Worm (Caenorhabditis elegans): Measurements from ENCODE around the gene ccdc-55.

The ccdc-55 gene

DNA sequence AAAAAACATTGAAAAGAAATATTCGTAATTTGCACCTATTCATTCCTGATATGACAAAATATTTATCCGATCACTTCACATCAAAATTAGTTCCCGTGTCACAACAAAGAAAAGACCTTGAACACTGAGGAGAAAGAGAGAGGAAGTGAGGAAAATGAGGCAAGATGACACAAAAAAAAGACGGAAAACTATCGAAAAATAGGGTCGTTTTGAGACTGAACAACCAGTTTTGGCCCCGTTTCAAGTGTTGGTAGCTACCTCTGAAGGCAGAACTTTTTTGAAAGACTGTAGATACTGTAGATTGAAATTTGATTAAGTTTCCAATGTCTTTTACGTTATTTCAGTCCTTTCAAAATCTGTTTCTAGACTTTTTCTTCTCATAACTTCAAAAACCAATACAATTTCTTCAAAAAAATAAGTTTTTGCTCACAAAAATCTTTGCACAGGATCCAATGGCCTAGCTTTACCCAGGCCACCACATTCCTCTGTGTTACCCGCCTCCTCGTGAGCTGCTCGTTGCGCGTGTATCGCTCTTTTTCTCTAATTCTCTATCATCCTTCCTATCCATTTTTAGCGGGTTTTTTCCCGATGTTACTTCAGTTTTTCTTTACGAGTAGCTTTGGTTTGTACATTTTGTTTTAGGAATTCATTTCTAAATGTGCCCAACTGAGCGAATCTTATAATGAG lies 27.9 kb upstream of the ccdc-55 start:
- TF ChIP-seq hlh-11 (tag; optimal IDR thresholded peaks at IDR 0.05) (peak; percentile 25), unc-130 (GFP tag; optimal IDR thresholded peaks at IDR 0.05) (peak; percentile 45), nhr-237 (tag; optimal IDR thresholded peaks at IDR 0.05) (no peak), T26A8.4 (GFP tag; IDR thresholded peaks at IDR 0.05) (no peak), saeg-2 (GFP tag; IDR thresholded peaks at IDR 0.05) (no peak), Y48G9A.11 (GFP tag; IDR thresholded peaks at IDR 0.05) (peak; percentile 52; the same call in 1 of the 2 replicates), dpl-1 (GFP tag; optimal IDR thresholded peaks at IDR 0.05) (peak; percentile 42), set-16 (GFP tag; IDR thresholded peaks at IDR 0.05) (no peak), mxl-3 (GFP tag; optimal IDR thresholded peaks at IDR 0.05) (peak; percentile 38), zfp-2 (tag; optimal IDR thresholded peaks at IDR 0.05) (no peak), Y5F2A.4 (GFP tag; optimal IDR thresholded peaks at IDR 0.05) (no peak), mes-2 (tag; optimal IDR thresholded peaks at IDR 0.05; ENCODE audit: poor library complexity, severe bottlenecking) (peak; percentile 86), zag-1 (tag; optimal IDR thresholded peaks at IDR 0.05) (no peak), aly-2 (tag; optimal IDR thresholded peaks at IDR 0.05) (no peak), php-3 (GFP tag; IDR thresholded peaks at IDR 0.05) (no peak), F26F4.8 (GFP tag; conservative IDR thresholded peaks at IDR 0.05) (no peak), dmd-6 (GFP tag; IDR thresholded peaks at IDR 0.05) (0 out of 2 replicates have a peak, but pooled peaks have one; percentile 9), hif-1 (tag; optimal IDR thresholded peaks at IDR 0.05) (peak in 1 of 2 experiments; percentile 67), rbr-2 (tag; optimal IDR thresholded peaks at IDR 0.05) (peak; percentile 45), fkh-10 (GFP tag; optimal IDR thresholded peaks at IDR 0.05) (peak; percentile 12), nhr-6 (tag; optimal IDR thresholded peaks at IDR 0.05) (peak; percentile 45), mdl-1 (tag; optimal IDR thresholded peaks at IDR 0.05) (peak; percentile 80 to 91), lin-38 (GFP tag; IDR thresholded peaks at IDR 0.05) (peak; percentile 30; the same call in 1 of the 2 replicates), tag-97 (GFP tag; IDR thresholded peaks at IDR 0.05) (no peak), lsy-2 (tag; optimal IDR thresholded peaks at IDR 0.05) (peak; percentile 49 to 82), hmg-1.1 (GFP tag; IDR thresholded peaks at IDR 0.05) (peak; percentile 68), madf-9 (GFP tag; conservative IDR thresholded peaks at IDR 0.05) (no peak), hlh-30 (tag; optimal IDR thresholded peaks at IDR 0.05; ENCODE audit: insufficient read depth) (peak; percentile 95), lim-7 (GFP tag; IDR thresholded peaks at IDR 0.05) (no peak), ceh-44 (GFP tag; IDR thresholded peaks at IDR 0.05) (no peak), nhr-42 (GFP tag; IDR thresholded peaks at IDR 0.05) (no peak), mep-1 (tag; optimal IDR thresholded peaks at IDR 0.05) (peak; percentile 65), aha-1 (tag) (peak; percentile 87), D1046.2 (GFP tag; IDR thresholded peaks at IDR 0.05) (no peak), fos-1 (tag; optimal IDR thresholded peaks at IDR 0.05) (no peak), nhr-102 (tag; optimal IDR thresholded peaks at IDR 0.05) (no peak)

DNA sequence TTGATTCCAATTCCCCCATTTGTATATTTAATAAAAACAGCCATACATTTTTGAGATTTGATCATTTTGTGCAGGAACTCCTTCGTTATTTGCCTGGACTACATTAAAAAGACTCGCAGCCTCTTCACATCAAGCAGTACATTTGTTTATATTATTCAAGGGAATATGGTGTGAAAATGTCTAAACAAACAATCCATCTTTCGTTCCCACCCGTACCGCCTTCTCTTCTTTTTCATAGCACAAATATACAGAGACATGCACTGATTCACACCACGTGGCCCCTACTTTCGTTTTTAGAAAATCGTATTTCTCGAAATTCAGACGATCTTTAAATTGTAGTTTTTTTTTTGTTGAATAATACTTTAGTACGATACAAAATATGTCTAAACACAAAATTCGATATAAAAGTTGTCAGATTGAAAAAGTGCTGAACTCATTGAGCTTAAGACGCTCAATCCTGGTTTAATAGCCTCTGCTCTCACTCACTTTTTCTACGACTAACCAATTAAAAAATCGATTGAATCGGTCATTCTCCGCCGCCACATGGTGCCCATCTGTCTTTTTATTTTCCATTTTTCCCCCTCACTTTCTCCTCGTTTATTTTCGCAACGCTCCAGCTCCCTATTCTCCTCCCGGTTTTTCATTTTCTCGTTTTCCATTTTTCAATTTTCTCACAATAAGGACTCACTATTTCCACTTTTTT lies 26.9 kb upstream of the ccdc-55 start:
- TF ChIP-seq nhr-10 (tag; optimal IDR thresholded peaks at IDR 0.05) (no peak), tra-1 (GFP tag; IDR thresholded peaks at IDR 0.05) (0 out of 2 replicates have a peak, but pooled peaks have one; percentile 36), aly-2 (tag; optimal IDR thresholded peaks at IDR 0.05) (no peak), nhr-41 (GFP tag; IDR thresholded peaks at IDR 0.05) (no peak; the same call in 1 of the 2 replicates), ctbp-1 (GFP tag; IDR thresholded peaks at IDR 0.05) (peak; percentile 81), fkh-10 (GFP tag; optimal IDR thresholded peaks at IDR 0.05) (no peak), F49E8.2 (tag; optimal IDR thresholded peaks at IDR 0.05; ENCODE audit: borderline replicate concordance) (no peak), daf-16 (GFP tag; optimal IDR thresholded peaks at IDR 0.05) (peak; percentile 33 to 62), daf-16 (tag; optimal IDR thresholded peaks at IDR 0.05) (peak; percentile 59), spr-3 (GFP tag; optimal IDR thresholded peaks at IDR 0.05) (peak; percentile 72), madf-9 (GFP tag; conservative IDR thresholded peaks at IDR 0.05) (0 out of 2 replicates have a peak, but pooled peaks have one; percentile 16), cey-2 (tag; optimal IDR thresholded peaks at IDR 0.05; ENCODE audit: borderline replicate concordance, insufficient read depth) (no peak), lin-15B (tag; optimal IDR thresholded peaks at IDR 0.05) (no peak), zfp-3 (GFP tag; conservative IDR thresholded peaks at IDR 0.05) (peak; percentile 95), dmd-6 (GFP tag; IDR thresholded peaks at IDR 0.05) (peak; percentile 30; the same call in 1 of the 2 replicates), Y48G9A.11 (GFP tag; IDR thresholded peaks at IDR 0.05) (peak; percentile 77), nhr-11 (tag; optimal IDR thresholded peaks at IDR 0.05) (no peak), unc-130 (GFP tag; optimal IDR thresholded peaks at IDR 0.05) (peak; percentile 24), zag-1 (tag; optimal IDR thresholded peaks at IDR 0.05) (no peak), saeg-2 (GFP tag; IDR thresholded peaks at IDR 0.05) (peak; percentile 73; the same call in 1 of the 2 replicates)

Data from whole organism, L4 larva.